Worm (Caenorhabditis elegans) whole organism, early embryonic: ENCODE results near the gene dpm-1.

Source experiments
- B0310.2 ChIP-seq: sonication (generic microtip); optimal IDR thresholded peaks from 2 replicates; lab custom pipeline; 2016; ENCODE audit warnings: mild to moderate bottlenecking, missing genetic modification characterization, missing compliant biosample characterization
- F13C5.2 ChIP-seq: sonication (generic microtip); optimal IDR thresholded peaks from 2 replicates; lab custom pipeline; 2017; ENCODE audit warnings: mild to moderate bottlenecking, missing genetic modification characterization, inconsistent platforms, missing compliant biosample characterization
- aly-1 ChIP-seq: sonication (generic microtip); optimal IDR thresholded peaks from 2 replicates; lab custom pipeline; 2016; ENCODE audit warnings: missing genetic modification characterization, missing compliant biosample characterization
- ama-1 ChIP-seq: fragments of 150-350 bp; optimal IDR thresholded peaks from 2 replicates; lab custom pipeline; 2014
- ceh-13 ChIP-seq: fragments of 200-800 bp; sonication (Bioruptor generic); optimal IDR thresholded peaks from 2 replicates; lab custom pipeline; 2018; ENCODE audit warnings: mild to moderate bottlenecking, missing genetic modification characterization, missing compliant biosample characterization
- ceh-36 ChIP-seq: sonication (generic microtip); optimal IDR thresholded peaks from 2 replicates; lab custom pipeline; 2016; ENCODE audit warnings: missing genetic modification characterization, inconsistent platforms, missing compliant biosample characterization
- ets-7 ChIP-seq: sonication (generic microtip); optimal IDR thresholded peaks from 2 replicates; lab custom pipeline; 2016; ENCODE audit warnings: missing genotype, missing genetic modification characterization, missing compliant biosample characterization
- flt-1 ChIP-seq: fragments of 200-800 bp; sonication (Bioruptor generic); IDR thresholded peaks from 2 replicates; pipeline ENCODE4 v1.3.6; 2022; ENCODE audit warnings: missing genetic modification characterization, missing compliant biosample characterization
- hmbx-1 ChIP-seq: sonication (generic microtip); optimal IDR thresholded peaks from 2 replicates; lab custom pipeline; 2016; ENCODE audit warnings: mild to moderate bottlenecking, missing genetic modification characterization, missing compliant biosample characterization
- hmg-4 ChIP-seq: fragments of 200-800 bp; sonication (Bioruptor generic); optimal IDR thresholded peaks from 2 replicates; lab custom pipeline; 2018; ENCODE audit warnings: mild to moderate bottlenecking, missing genetic modification characterization, missing compliant biosample characterization
- pes-1 ChIP-seq: fragments of 200-800 bp; sonication (Bioruptor generic); IDR thresholded peaks from 2 replicates; pipeline ENCODE4 v1.3.6; 2022; ENCODE audit warnings: missing genetic modification reagents, missing genetic modification characterization, missing compliant biosample characterization
- tbx-11 ChIP-seq: fragments of 200-800 bp; sonication (Bioruptor generic); IDR thresholded peaks from 2 replicates; pipeline ENCODE4 v1.3.6; 2022; ENCODE audit warnings: missing genetic modification characterization, missing compliant biosample characterization
- tbx-37 ChIP-seq: fragments of 200-800 bp; sonication (Bioruptor generic); conservative IDR thresholded peaks from 2 replicates; pipeline ENCODE4 v1.3.6; 2022; ENCODE audit warnings: missing genetic modification reagents, missing genetic modification characterization, missing compliant biosample characterization
- tra-4 ChIP-seq: sonication (generic microtip); optimal IDR thresholded peaks from 2 replicates; lab custom pipeline; 2017; ENCODE audit warnings: missing genetic modification characterization, missing compliant biosample characterization

ce11 chrIV:438384-438783 is 7.1 kb upstream of the dpm-1 start:
- TF ChIP-seq ama-1 (lab: Kevin White, UChicago) (no peak), hmbx-1 (tag; lab: Kevin White, UChicago) (no peak), ceh-36 (tag; lab: Kevin White, UChicago) (no peak), pes-1 (GFP tag; lab: Robert Waterston, UW) (no peak), flt-1 (GFP tag; lab: Robert Waterston, UW) (no peak), hmg-4 (GFP tag; lab: Kevin White, UChicago) (no peak), ceh-13 (GFP tag; lab: Kevin White, UChicago) (no peak), tbx-37 (GFP tag; lab: Robert Waterston, UW) (no peak), tra-4 (tag; lab: Kevin White, UChicago) (no peak), ets-7 (no peak), B0310.2 (tag; lab: Kevin White, UChicago) (no peak), F13C5.2 (tag; lab: Kevin White, UChicago) (no peak), aly-1 (tag; lab: Kevin White, UChicago) (no peak), tbx-11 (no peak)
